Fruit fly (Drosophila melanogaster) whole organism, prepupa: ENCODE results near the gene CG18265.

Experiments
- CG11762 ChIP-seq: fragments of 200-800 bp; sonication (Bioruptor generic); optimal IDR thresholded peaks from 3 replicates; lab custom pipeline; 2016; ENCODE audit warnings: missing biosample characterization, missing genetic modification characterization; ENCODE audit not compliant: insufficient read depth
- CG4318 ChIP-seq: fragments of 200-800 bp; sonication (Bioruptor generic); optimal IDR thresholded peaks from 3 replicates; lab custom pipeline; 2017; ENCODE audit warnings: missing biosample characterization, mild to moderate bottlenecking, missing genetic modification characterization
- CG8119 ChIP-seq: fragments of 200-800 bp; sonication (Bioruptor generic); IDR thresholded peaks from 3 replicates; pipeline ENCODE4 v1.3.6; 2022; ENCODE audit warnings: missing biosample characterization, missing genetic modification characterization
- CG8319 ChIP-seq: fragments of 200-800 bp; sonication (Bioruptor generic); optimal IDR thresholded peaks from 3 replicates; lab custom pipeline; 2016; ENCODE audit warnings: missing biosample characterization, missing genetic modification characterization
- Smox ChIP-seq: fragments of 200-800 bp; sonication (Bioruptor generic); optimal IDR thresholded peaks from 3 replicates; lab custom pipeline; 2016; ENCODE audit warnings: missing biosample characterization, missing genetic modification characterization
- acj6 ChIP-seq: fragments of 200-800 bp; sonication (Bioruptor generic); optimal IDR thresholded peaks from 3 replicates; lab custom pipeline; 2016; ENCODE audit warnings: missing biosample characterization, missing genetic modification characterization
- cyc ChIP-seq: fragments of 200-800 bp; sonication (Bioruptor generic); optimal IDR thresholded peaks from 3 replicates; lab custom pipeline; 2016; ENCODE audit warnings: missing biosample characterization, missing genetic modification characterization
- fd85E ChIP-seq: fragments of 200-800 bp; sonication (Bioruptor generic); optimal IDR thresholded peaks from 3 replicates; lab custom pipeline; 2016; ENCODE audit warnings: missing biosample characterization, missing genetic modification characterization
- salr ChIP-seq, 2 experiments: fragments of 200-800 bp; sonication (Bioruptor generic); optimal IDR thresholded peaks; 3 replicates each; lab custom pipeline; 2016 to 2018; ENCODE audit warnings: missing biosample characterization in 2 of 2, missing genetic modification characterization in 2 of 2, mild to moderate bottlenecking in 1 of 2
- spab ChIP-seq: fragments of 200-800 bp; sonication (Bioruptor generic); optimal IDR thresholded peaks from 2 replicates; lab custom pipeline; 2017; ENCODE audit warnings: missing biosample characterization, mild to moderate bottlenecking, missing genetic modification characterization, missing genetic modification reagents
- ss ChIP-seq, 2 experiments: fragments of 200-800 bp; sonication (Bioruptor generic); optimal IDR thresholded peaks; 2 replicates in 1 of 2; 3 replicates in 1 of 2; lab custom pipeline; 2017 to 2018; ENCODE audit warnings: mild to moderate bottlenecking in 2 of 2, missing biosample characterization in 2 of 2, missing genetic modification characterization in 2 of 2, moderate library complexity in 1 of 2
- topi ChIP-seq: fragments of 200-800 bp; sonication (Bioruptor generic); optimal IDR thresholded peaks from 3 replicates; lab custom pipeline; 2016; ENCODE audit warnings: missing biosample characterization, missing genetic modification characterization

CG18265 gene

dm6 chr3L:17506830-17507229 lies 67.6 kb downstream of the CG18265 start (continued):
- TF ChIP-seq spab (GFP tag; lab: Kevin White, UChicago) = no peak
- peak; percentile 4 for TF ChIP-seq topi
- TF ChIP-seq ss (GFP tag; optimal IDR thresholded peaks at IDR 0.05; lab: Kevin White, UChicago) = no peak
- TF ChIP-seq CG8119 (GFP tag; lab: Robert Waterston, UW) = 0 out of 3 replicates have a peak, but pooled peaks have one; percentile 23
- peak; percentile 3 for TF ChIP-seq acj6
- no peak for TF ChIP-seq salr (GFP tag; optimal IDR thresholded peaks at IDR 0.05; lab: Kevin White, UChicago)
- TF ChIP-seq fd85E = no peak
- peak; percentile 22 for TF ChIP-seq Smox (GFP tag; lab: Kevin White, UChicago)
- no peak for TF ChIP-seq CG4318 (GFP tag; lab: Kevin White, UChicago)
- TF ChIP-seq cyc (GFP tag; lab: Kevin White, UChicago) = no peak
- TF ChIP-seq CG11762 (GFP tag; lab: Kevin White, UChicago) = peak; percentile 3
- TF ChIP-seq CG8319 (GFP tag; lab: Kevin White, UChicago) = no peak
